Fruit fly (Drosophila melanogaster) whole organism, pupa: Measurements from ENCODE around the gene kug.

Experiments
- CG10348 ChIP-seq: fragments of 200-800 bp; sonication (Bioruptor generic); IDR thresholded peaks from 2 replicates; pipeline ENCODE4 v1.3.6; 2022; ENCODE audit warnings: missing biosample characterization, missing genetic modification characterization
- D1 ChIP-seq: fragments of 200-800 bp; sonication (Bioruptor generic); optimal IDR thresholded peaks from 2 replicates; lab custom pipeline; 2018; ENCODE audit warnings: missing biosample characterization, mild to moderate bottlenecking, missing genetic modification characterization, moderate library complexity
- EcR ChIP-seq: fragments of 200-800 bp; sonication (Bioruptor generic); optimal IDR thresholded peaks from 3 replicates; lab custom pipeline; 2019; ENCODE audit warnings: missing biosample characterization, missing genetic modification characterization, mild to moderate bottlenecking, moderate library complexity, missing genetic modification reagents
- Pif1B ChIP-seq: fragments of 200-800 bp; sonication (Bioruptor generic); optimal IDR thresholded peaks from 3 replicates; lab custom pipeline; 2016; ENCODE audit warnings: missing biosample characterization, missing genetic modification characterization

- TF ChIP-seq D1 (tag; lab: Kevin White, UChicago) (no peak), EcR (GFP tag; lab: Kevin White, UChicago) (no peak), Pif1B (no peak), CG10348 (GFP tag; lab: Robert Waterston, UW) (no peak)
Measured at dm6 chr3L:19968725-19969598, 36.1 kb upstream of the kug start.
